Worm (Caenorhabditis elegans) whole organism, midembryonic: ENCODE data around the gene srbc-50.

ENCODE experiments used
- T22C8.4 ChIP-seq: fragments of 200-800 bp; sonication (Bioruptor generic); IDR thresholded peaks from 2 replicates; pipeline ENCODE4 v1.3.6; 2022; ENCODE audit warnings: missing genetic modification characterization, missing compliant biosample characterization
- tab-1 ChIP-seq: fragments of 200-800 bp; sonication (Bioruptor generic); IDR thresholded peaks from 2 replicates; pipeline ENCODE4 v1.3.6; 2022; ENCODE audit warnings: missing genetic modification characterization, missing compliant biosample characterization
- ztf-29 ChIP-seq: fragments of 200-800 bp; sonication (Bioruptor generic); IDR thresholded peaks from 2 replicates; pipeline ENCODE4 v1.3.6; 2022; ENCODE audit warnings: missing genetic modification reagents, missing genetic modification characterization, missing compliant biosample characterization

ce11 chrV:15821398-15821797 lies 3.4 kb downstream of the srbc-50 start, which contains the start of gene srbc-49:
- TF ChIP-seq T22C8.4 (GFP tag; lab: Robert Waterston, UW): no peak
- no peak for TF ChIP-seq tab-1 (GFP tag; lab: Robert Waterston, UW)
- TF ChIP-seq ztf-29 (GFP tag; lab: Robert Waterston, UW): no peak
